Worm (Caenorhabditis elegans): ENCODE data around the gene F53F4.1.

ce11 chrV:13556746-13557145 lies 27.8 kb upstream of the F53F4.1 start, which contains the start of gene cav-2:
- TF ChIP-seq mef-2 (tag; optimal IDR thresholded peaks at IDR 0.05) = no peak
- TF ChIP-seq lin-14 (GFP tag; optimal IDR thresholded peaks at IDR 0.05) = peak; percentile 82
- peak; percentile 67 to 79 (median 76) for TF ChIP-seq ceh-82 (tag; optimal IDR thresholded peaks at IDR 0.05)
- no peak for TF ChIP-seq aha-1 (tag; optimal IDR thresholded peaks at IDR 0.05)
- peak in 2 of 6 experiments; percentile 38 to 78 for TF ChIP-seq elt-3 (tag; optimal IDR thresholded peaks at IDR 0.05)
- peak; percentile 61 for TF ChIP-seq hlh-4 (tag; optimal IDR thresholded peaks at IDR 0.05)
- peak in 1 of 2 experiments; percentile 97 for TF ChIP-seq ztf-11 (tag; optimal IDR thresholded peaks at IDR 0.05)
- peak; percentile 75 for TF ChIP-seq unc-86 (tag; optimal IDR thresholded peaks at IDR 0.05)
- no peak for TF ChIP-seq zag-1 (tag; optimal IDR thresholded peaks at IDR 0.05)
- TF ChIP-seq blmp-1 (tag; optimal IDR thresholded peaks at IDR 0.05) = peak; percentile 46
- peak; percentile 92 for TF ChIP-seq sox-4 (tag; optimal IDR thresholded peaks at IDR 0.05)
- peak; percentile 60 for TF ChIP-seq unc-130 (tag; optimal IDR thresholded peaks at IDR 0.05)
- TF ChIP-seq lin-13 (GFP tag; optimal IDR thresholded peaks at IDR 0.05) = peak; percentile 65
- peak in 1 of 2 experiments; percentile 50 for TF ChIP-seq mdl-1 (tag; optimal IDR thresholded peaks at IDR 0.05)

Measured in whole organism, L1 larva.